Fruit fly (Drosophila melanogaster): Measurements from ENCODE around the gene Mrp4.

Mrp4 gene

DNA sequence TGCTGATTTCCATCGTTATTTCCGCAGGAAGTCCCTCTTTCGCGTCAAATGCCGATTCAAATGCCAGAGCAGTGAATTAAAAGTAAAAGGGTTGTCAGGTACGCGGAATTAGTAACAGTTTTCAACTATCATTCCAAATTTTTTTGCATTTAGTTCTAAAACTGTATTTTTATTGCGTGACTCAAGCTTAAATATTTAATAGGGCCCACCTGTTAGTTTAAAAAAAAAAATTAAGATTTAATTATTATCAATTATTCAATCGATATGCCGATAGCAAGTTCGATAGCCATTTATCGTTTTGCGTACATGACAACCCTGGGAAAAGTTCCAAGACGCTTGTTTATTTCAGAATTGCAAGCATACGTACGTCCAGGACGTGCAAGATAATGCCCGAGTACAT is 54.0 kb downstream of the Mrp4 start, which contains the start of gene CG14711:
Gene CG14711 (plus strand): TSS at position 315 of the 400 bp plus-strand sequence.
- TF ChIP-seq usp (GFP tag; optimal IDR thresholded peaks at IDR 0.05) (no peak), psq (optimal IDR thresholded peaks at IDR 0.05) (no peak), EcR (GFP tag; optimal IDR thresholded peaks at IDR 0.05) (no peak), CG8478 (optimal IDR thresholded peaks at IDR 0.05) (no peak), Dll (optimal IDR thresholded peaks at IDR 0.05) (no peak), pan (optimal IDR thresholded peaks at IDR 0.05) (no peak)
